Fruit fly (Drosophila melanogaster): ENCODE results near the gene RluA-2.

The RluA-2 gene

DNA sequence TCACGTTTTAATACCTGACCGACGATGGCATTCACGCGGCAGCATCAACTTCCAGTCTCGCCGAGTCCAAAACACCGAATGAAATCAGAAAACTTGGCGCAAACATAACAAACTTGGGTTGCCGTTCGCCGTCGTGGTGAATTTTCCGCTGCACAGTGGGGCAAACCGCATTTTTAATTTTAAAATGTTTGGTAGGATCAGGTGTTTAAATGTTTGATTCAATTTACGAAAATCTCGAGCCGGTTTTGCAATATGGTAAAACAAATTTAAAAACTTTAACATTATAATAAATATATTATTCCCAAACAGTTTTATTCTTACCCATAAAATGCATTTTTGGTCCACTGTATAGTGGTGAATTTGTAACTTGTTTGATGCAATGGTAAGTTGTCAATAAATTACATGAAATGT lies 2.6 kb upstream of the RluA-2 start, which contains the start of gene RluA-1 (continued):
- TF ChIP-seq CG14441 (GFP tag; IDR thresholded peaks at IDR 0.05): peak; percentile 99
- TF ChIP-seq CG10431 (GFP tag; optimal IDR thresholded peaks at IDR 0.05): peak; percentile 99
- peak; percentile 90 for TF ChIP-seq CG1792 (GFP tag; optimal IDR thresholded peaks at IDR 0.05)
- peak; percentile 98 for TF ChIP-seq CG30431 (GFP tag; optimal IDR thresholded peaks at IDR 0.05)
- peak; percentile 97 for TF ChIP-seq CG4854 (GFP tag; optimal IDR thresholded peaks at IDR 0.05)
- TF ChIP-seq mam (GFP tag; optimal IDR thresholded peaks at IDR 0.05): peak; percentile 61
- TF ChIP-seq chinmo (GFP tag; IDR thresholded peaks at IDR 0.05; ENCODE audit: partially characterized antibody): peak; percentile 73; the same call in 2 of the 4 replicates
- TF ChIP-seq ERR (GFP tag; optimal IDR thresholded peaks at IDR 0.05): peak; percentile 85
- TF ChIP-seq ems (GFP tag; optimal IDR thresholded peaks at IDR 0.05): peak; percentile 96
- peak; percentile 92 for TF ChIP-seq CG7745 (tag; optimal IDR thresholded peaks at IDR 0.05)
- peak; percentile 99 for TF ChIP-seq ase (GFP tag; IDR thresholded peaks at IDR 0.05)
- TF ChIP-seq knrl (GFP tag; IDR thresholded peaks at IDR 0.05; ENCODE audit: partially characterized antibody): peak; percentile 71
- TF ChIP-seq CG11093 (GFP tag; IDR thresholded peaks at IDR 0.05): peak; percentile 99
- TF ChIP-seq Aef1 (GFP tag; IDR thresholded peaks at IDR 0.05): peak; percentile 87
- peak; percentile 99 for TF ChIP-seq CG1233 (GFP tag; optimal IDR thresholded peaks at IDR 0.05)
- peak; percentile 99 for TF ChIP-seq CG3407 (GFP tag; optimal IDR thresholded peaks at IDR 0.05)
- peak; percentile 97 for TF ChIP-seq Dad (GFP tag; optimal IDR thresholded peaks at IDR 0.05)
- peak; percentile 52; the same call in 1 of the 2 replicates for TF ChIP-seq bbx (GFP tag; IDR thresholded peaks at IDR 0.05; ENCODE audit: partially characterized antibody)
- peak; percentile 86 for TF ChIP-seq NK7.1 (GFP tag; optimal IDR thresholded peaks at IDR 0.05)
- peak; percentile 66 for TF ChIP-seq CG3995 (GFP tag; optimal IDR thresholded peaks at IDR 0.05)
- TF ChIP-seq lab (GFP tag; optimal IDR thresholded peaks at IDR 0.05): peak; percentile 99
- no peak for TF ChIP-seq yki (optimal IDR thresholded peaks at IDR 0.05)
- TF ChIP-seq Tbp (GFP tag; optimal IDR thresholded peaks at IDR 0.05): no peak
- TF ChIP-seq nom (GFP tag; optimal IDR thresholded peaks at IDR 0.05): peak; percentile 93
- peak; percentile 85 for TF ChIP-seq zfh2 (GFP tag; optimal IDR thresholded peaks at IDR 0.05)
- peak; percentile 92 for TF ChIP-seq CG10274 (GFP tag; optimal IDR thresholded peaks at IDR 0.05)
- TF ChIP-seq gce (GFP tag; IDR thresholded peaks at IDR 0.05): peak; percentile 100
- peak; percentile 99 for TF ChIP-seq CG31441 (GFP tag; IDR thresholded peaks at IDR 0.05)
- TF ChIP-seq Xrp1 (GFP tag; IDR thresholded peaks at IDR 0.05): peak; percentile 100
- peak; percentile 99 for TF ChIP-seq CG30403 (GFP tag; optimal IDR thresholded peaks at IDR 0.05)
- peak; percentile 98 for TF ChIP-seq CG13894 (tag; optimal IDR thresholded peaks at IDR 0.05)
- peak; percentile 98 for TF ChIP-seq CG6765 (GFP tag; optimal IDR thresholded peaks at IDR 0.05)
- TF ChIP-seq sens-2 (GFP tag; IDR thresholded peaks at IDR 0.05): peak; percentile 98
- peak; percentile 91 for TF ChIP-seq pnt (GFP tag; optimal IDR thresholded peaks at IDR 0.05)
- peak; percentile 99 for TF ChIP-seq CG10979 (tag; optimal IDR thresholded peaks at IDR 0.05)
- peak; percentile 99 for TF ChIP-seq tin (GFP tag; optimal IDR thresholded peaks at IDR 0.05)
- TF ChIP-seq CG2199 (GFP tag; IDR thresholded peaks at IDR 0.05): peak; percentile 100
- peak; percentile 92 for TF ChIP-seq CG9609 (GFP tag; optimal IDR thresholded peaks at IDR 0.05)
- TF ChIP-seq CG17385 (GFP tag; optimal IDR thresholded peaks at IDR 0.05): peak; percentile 99
- peak; percentile 100 for TF ChIP-seq CG17359 (tag; optimal IDR thresholded peaks at IDR 0.05)
- peak; percentile 98 for TF ChIP-seq Gug (GFP tag; IDR thresholded peaks at IDR 0.05)
- TF ChIP-seq CG11456 (GFP tag; IDR thresholded peaks at IDR 0.05): peak; percentile 99
- TF ChIP-seq Chrac-16 (GFP tag; optimal IDR thresholded peaks at IDR 0.05): peak; percentile 99
- peak; percentile 99 for TF ChIP-seq row (GFP tag; IDR thresholded peaks at IDR 0.05)
- TF ChIP-seq dpn (GFP tag; optimal IDR thresholded peaks at IDR 0.05): peak; percentile 92 to 99
- TF ChIP-seq CG6683 (GFP tag; optimal IDR thresholded peaks at IDR 0.05): peak; percentile 98
- peak; percentile 99 for TF ChIP-seq CG17361 (GFP tag; IDR thresholded peaks at IDR 0.05)
- TF ChIP-seq pb (GFP tag; optimal IDR thresholded peaks at IDR 0.05): peak; percentile 71
- peak; percentile 99 for TF ChIP-seq ind (GFP tag; optimal IDR thresholded peaks at IDR 0.05)
- peak; percentile 99 for TF ChIP-seq CG2202 (tag; optimal IDR thresholded peaks at IDR 0.05)
- TF ChIP-seq ham (GFP tag; IDR thresholded peaks at IDR 0.05): peak; percentile 96
- peak; percentile 98 for TF ChIP-seq tio (GFP tag; optimal IDR thresholded peaks at IDR 0.05)
